Worm (Caenorhabditis elegans): Measurements from ENCODE around the gene str-32.
A peak's percentile ranks its signal among the peaks of the same experiment; 100 is the strongest.

Gene str-32

ce11 chrV:4846507-4846906 lies 34.8 kb downstream of the str-32 start:
- TF ChIP-seq snpc-1.2 (GFP tag; IDR thresholded peaks at IDR 0.05) (no peak), lin-15B (tag; optimal IDR thresholded peaks at IDR 0.05) (no peak), aha-1 (tag) (peak; percentile 95), jun-1 (tag; optimal IDR thresholded peaks at IDR 0.05) (no peak)

- TF ChIP-seq unc-62 (GFP tag; optimal IDR thresholded peaks at IDR 0.05 in 1 of 2) (peak in 1 of 2 experiments; percentile 67), unc-62 (tag; optimal IDR thresholded peaks at IDR 0.05) (no peak), nhr-111 (GFP tag; optimal IDR thresholded peaks at IDR 0.05) (no peak), jun-1 (tag; optimal IDR thresholded peaks at IDR 0.05) (no peak), spr-3 (GFP tag; optimal IDR thresholded peaks at IDR 0.05) (no peak), nhr-11 (tag; optimal IDR thresholded peaks at IDR 0.05) (peak; percentile 19), lin-1 (GFP tag; IDR thresholded peaks at IDR 0.05) (no peak), F26F4.8 (GFP tag; conservative IDR thresholded peaks at IDR 0.05) (no peak), daf-16 (GFP tag; optimal IDR thresholded peaks at IDR 0.05) (peak in 1 of 2 experiments; percentile 83), daf-16 (tag; optimal IDR thresholded peaks at IDR 0.05) (peak; percentile 51), nhr-28 (tag; optimal IDR thresholded peaks at IDR 0.05) (peak; percentile 85), hif-1 (tag; optimal IDR thresholded peaks at IDR 0.05) (peak in 1 of 2 experiments; percentile 6), zag-1 (tag; optimal IDR thresholded peaks at IDR 0.05) (no peak), saeg-2 (GFP tag; IDR thresholded peaks at IDR 0.05) (no peak), T20F7.1 (GFP tag; optimal IDR thresholded peaks at IDR 0.05) (no peak), tag-97 (GFP tag; IDR thresholded peaks at IDR 0.05) (no peak), F44E2.7 (GFP tag; IDR thresholded peaks at IDR 0.05) (no peak), mep-1 (tag; optimal IDR thresholded peaks at IDR 0.05) (peak; percentile 53), lin-38 (GFP tag; IDR thresholded peaks at IDR 0.05) (no peak), lim-7 (GFP tag; IDR thresholded peaks at IDR 0.05) (no peak), aly-2 (tag; optimal IDR thresholded peaks at IDR 0.05) (no peak), nhr-102 (tag; optimal IDR thresholded peaks at IDR 0.05) (peak; percentile 86), lin-13 (GFP tag; optimal IDR thresholded peaks at IDR 0.05) (peak; percentile 36), dmd-6 (GFP tag; IDR thresholded peaks at IDR 0.05) (peak; percentile 47; the same call in 1 of the 2 replicates), mxl-3 (GFP tag; optimal IDR thresholded peaks at IDR 0.05) (peak; percentile 53), mxl-2 (GFP tag; conservative IDR thresholded peaks at IDR 0.05) (no peak), ctbp-1 (GFP tag; IDR thresholded peaks at IDR 0.05) (no peak), F49E8.2 (tag; optimal IDR thresholded peaks at IDR 0.05; ENCODE audit: borderline replicate concordance) (no peak), mes-2 (tag; optimal IDR thresholded peaks at IDR 0.05; ENCODE audit: poor library complexity, severe bottlenecking) (peak; percentile 32), hlh-11 (tag; optimal IDR thresholded peaks at IDR 0.05) (peak; percentile 72), spr-1 (tag; optimal IDR thresholded peaks at IDR 0.05) (no peak), fos-1 (tag; optimal IDR thresholded peaks at IDR 0.05) (no peak), dve-1 (tag; optimal IDR thresholded peaks at IDR 0.05; ENCODE audit: insufficient read depth) (peak; percentile 64), pqm-1 (tag; optimal IDR thresholded peaks at IDR 0.05) (peak; percentile 3), nhr-77 (tag; optimal IDR thresholded peaks at IDR 0.05) (peak; percentile 22), egl-27 (tag; optimal IDR thresholded peaks at IDR 0.05) (no peak), egl-43 (GFP tag; IDR thresholded peaks at IDR 0.05) (no peak), F10B5.3 (tag; optimal IDR thresholded peaks at IDR 0.05) (no peak), hlh-30 (tag; optimal IDR thresholded peaks at IDR 0.05; ENCODE audit: insufficient read depth) (peak; percentile 99), nhr-6 (tag; optimal IDR thresholded peaks at IDR 0.05) (no peak), skn-1 (tag; optimal IDR thresholded peaks at IDR 0.05) (no peak), snpc-4 (tag; optimal IDR thresholded peaks at IDR 0.05) (no peak), fkh-10 (GFP tag; optimal IDR thresholded peaks at IDR 0.05) (no peak), daf-8 (GFP tag; IDR thresholded peaks at IDR 0.05) (no peak)
Measured at ce11 chrV:4844591-4844990, 36.7 kb downstream of the str-32 start, which contains the start of gene abhd-5.2. abhd-5.2 (plus strand) TSS chrV:4844685.

Measured in whole organism, L4 larva.